Worm (Caenorhabditis elegans) whole organism, L4/young adult: ENCODE results near the gene snr-6.
A peak's percentile ranks its signal among the peaks of the same experiment; 100 is the strongest.

Experiments used
- W03F9.2 ChIP-seq: fragments of 150-350 bp; optimal IDR thresholded peaks from 2 replicates; lab custom pipeline; 2014; ENCODE audit warnings: missing biosample characterization, missing genetic modification characterization
- dao-5 ChIP-seq: sonication (generic microtip); optimal IDR thresholded peaks from 2 replicates; lab custom pipeline; 2016; ENCODE audit warnings: missing genotype, missing genetic modification characterization, moderate library complexity, missing compliant biosample characterization
- him-1 ChIP-seq: sonication (generic microtip); optimal IDR thresholded peaks from 2 replicates; lab custom pipeline; 2016; ENCODE audit warnings: missing genotype, missing genetic modification reagents, missing genetic modification characterization, missing compliant biosample characterization

DNA sequence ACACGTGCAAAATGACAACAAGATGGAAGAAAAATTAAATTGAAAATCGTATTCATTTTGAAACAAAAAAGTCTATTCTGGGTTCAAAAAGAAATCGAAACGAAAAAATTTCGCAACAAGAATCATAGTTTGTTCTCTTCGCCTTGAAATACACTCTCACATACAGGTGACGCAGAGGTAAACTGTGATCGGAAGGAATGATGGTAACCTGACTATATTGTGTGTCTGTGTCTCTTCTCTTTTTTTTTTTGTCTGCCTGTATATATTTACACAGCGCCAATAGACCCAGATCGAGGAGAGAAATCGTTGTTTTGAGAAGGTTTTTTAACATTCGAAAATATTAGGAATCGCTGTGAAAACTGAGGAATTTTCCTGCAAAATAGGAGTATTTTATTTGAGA lies 5.4 kb downstream of the snr-6 start:
- TF ChIP-seq W03F9.2 (peak; percentile 15), dao-5 (tag; lab: Kevin White, UChicago) (no peak), him-1 (tag; lab: Kevin White, UChicago) (no peak)
